Worm (Caenorhabditis elegans): ENCODE data around the gene cest-7.

The cest-7 gene

DNA sequence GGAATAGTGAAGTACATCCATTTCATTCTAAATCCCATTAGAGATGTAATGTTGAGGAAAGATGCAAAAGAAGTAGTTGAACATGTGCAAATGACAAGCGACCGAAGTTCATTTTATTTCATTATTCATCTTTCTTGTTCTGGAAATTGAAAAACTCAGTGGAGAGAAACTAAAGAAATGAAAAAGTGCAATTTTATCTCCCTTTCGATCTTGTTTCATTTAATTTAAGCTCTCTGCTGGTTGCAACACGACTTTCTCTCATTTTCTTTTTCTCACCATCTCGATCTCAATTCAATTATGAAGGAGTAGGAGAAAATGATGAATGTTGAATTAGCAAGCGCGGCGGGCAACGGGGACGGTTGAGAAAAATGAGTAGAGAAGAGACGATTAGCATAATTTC is 45.4 kb upstream of the cest-7 start:
- peak; percentile 73 for TF ChIP-seq ces-1 (GFP tag; optimal IDR thresholded peaks at IDR 0.05)
- TF ChIP-seq hlh-30 (tag; optimal IDR thresholded peaks at IDR 0.05; ENCODE audit: insufficient read depth) = no peak
- TF ChIP-seq lir-3 (tag; optimal IDR thresholded peaks at IDR 0.05) = no peak
- no peak for TF ChIP-seq mdt-29 (GFP tag; IDR thresholded peaks at IDR 0.05)
- no peak for TF ChIP-seq egl-27 (tag; optimal IDR thresholded peaks at IDR 0.05)
- no peak for TF ChIP-seq unc-39 (tag; optimal IDR thresholded peaks at IDR 0.05)
- no peak for TF ChIP-seq F37D6.2 (tag; optimal IDR thresholded peaks at IDR 0.05)
- TF ChIP-seq lsy-2 (tag; optimal IDR thresholded peaks at IDR 0.05) = peak in 1 of 2 experiments; percentile 13
- TF ChIP-seq fkh-10 (GFP tag; optimal IDR thresholded peaks at IDR 0.05) = peak; percentile 27
- no peak for TF ChIP-seq lin-15B (tag; optimal IDR thresholded peaks at IDR 0.05)
- no peak for TF ChIP-seq zip-2 (tag; optimal IDR thresholded peaks at IDR 0.05)

DNA sequence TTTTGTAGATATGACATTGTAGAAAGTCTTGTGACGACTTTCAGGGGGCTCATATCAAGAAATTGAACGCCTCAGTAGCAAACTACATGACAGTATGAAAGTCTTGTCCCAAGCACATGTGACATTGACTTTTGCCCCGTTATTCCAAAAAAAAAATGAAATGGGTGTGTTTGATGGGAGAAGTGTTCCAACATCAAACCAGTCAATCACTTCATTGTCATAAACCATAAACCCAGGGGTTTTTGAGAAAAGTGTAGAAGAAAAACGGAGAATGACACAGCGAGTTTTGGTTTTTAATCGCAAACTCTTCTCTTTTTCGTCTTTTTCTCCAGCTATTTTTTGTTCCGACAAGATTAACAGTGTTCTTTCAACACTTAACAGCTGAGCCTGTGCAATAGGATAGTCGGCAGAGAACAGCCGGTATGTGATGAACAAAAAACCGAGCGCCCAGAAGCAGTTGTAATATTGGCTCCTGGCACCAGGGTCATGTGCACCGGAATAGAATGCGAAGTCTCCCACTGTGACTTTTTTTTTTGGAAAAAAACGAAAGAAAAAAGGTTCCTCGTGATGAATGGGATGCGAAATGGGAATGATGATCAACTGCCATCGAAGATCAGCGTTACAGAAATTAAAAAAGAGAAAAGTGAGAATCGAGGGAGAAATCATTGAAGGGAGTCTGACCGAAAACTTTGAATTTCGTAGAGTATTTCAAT is 43.7 kb upstream of the cest-7 start:
- no peak for TF ChIP-seq php-3 (GFP tag; IDR thresholded peaks at IDR 0.05)
- TF ChIP-seq dmd-9 (GFP tag; IDR thresholded peaks at IDR 0.05) = no peak
- peak; percentile 50; the same call in 1 of the 2 replicates for TF ChIP-seq ceh-20 (GFP tag; IDR thresholded peaks at IDR 0.05)
- no peak for TF ChIP-seq daf-12 (tag; optimal IDR thresholded peaks at IDR 0.05)
- TF ChIP-seq pha-4 (GFP tag; IDR thresholded peaks at IDR 0.05) = no peak
- no peak for TF ChIP-seq pha-4 (tag; optimal IDR thresholded peaks at IDR 0.05)
- TF ChIP-seq ceh-44 (GFP tag; IDR thresholded peaks at IDR 0.05) = no peak
- no peak for TF ChIP-seq vab-7 (GFP tag; IDR thresholded peaks at IDR 0.05)
- no peak for TF ChIP-seq set-16 (GFP tag; IDR thresholded peaks at IDR 0.05)
- TF ChIP-seq nhr-102 (tag; optimal IDR thresholded peaks at IDR 0.05) = no peak
- TF ChIP-seq D1046.2 (GFP tag; IDR thresholded peaks at IDR 0.05) = no peak
- no peak for TF ChIP-seq daf-16 (GFP tag; optimal IDR thresholded peaks at IDR 0.05)
- TF ChIP-seq daf-16 (tag; optimal IDR thresholded peaks at IDR 0.05) = no peak
- TF ChIP-seq nhr-77 (tag; optimal IDR thresholded peaks at IDR 0.05) = no peak
- no peak for TF ChIP-seq dmd-8 (GFP tag; IDR thresholded peaks at IDR 0.05)
- TF ChIP-seq nhr-42 (GFP tag; IDR thresholded peaks at IDR 0.05) = no peak
- TF ChIP-seq nhr-10 (tag; optimal IDR thresholded peaks at IDR 0.05) = no peak
- no peak for TF ChIP-seq spr-1 (tag; optimal IDR thresholded peaks at IDR 0.05)
- TF ChIP-seq nhr-48 (tag; optimal IDR thresholded peaks at IDR 0.05) = peak; percentile 75
- TF ChIP-seq lin-1 (GFP tag; IDR thresholded peaks at IDR 0.05) = no peak
- no peak for TF ChIP-seq ZK546.5 (tag; optimal IDR thresholded peaks at IDR 0.05)
- no peak for TF ChIP-seq egl-43 (GFP tag; IDR thresholded peaks at IDR 0.05)
- TF ChIP-seq hlh-11 (tag; optimal IDR thresholded peaks at IDR 0.05) = peak; percentile 87
- no peak for TF ChIP-seq Y105C5A.15 (GFP tag; IDR thresholded peaks at IDR 0.05)
- TF ChIP-seq attf-4 (tag; optimal IDR thresholded peaks at IDR 0.05) = no peak
- TF ChIP-seq snpc-1.2 (GFP tag; IDR thresholded peaks at IDR 0.05) = no peak
- TF ChIP-seq duxl-1 (tag; optimal IDR thresholded peaks at IDR 0.05; ENCODE audit: poor library complexity) = no peak
- TF ChIP-seq nhr-6 (tag; optimal IDR thresholded peaks at IDR 0.05) = no peak
- TF ChIP-seq sdz-12 (GFP tag; optimal IDR thresholded peaks at IDR 0.05) = no peak
- TF ChIP-seq ctbp-1 (GFP tag; IDR thresholded peaks at IDR 0.05) = no peak
- no peak for TF ChIP-seq R02D3.7 (tag; optimal IDR thresholded peaks at IDR 0.05)
- peak in 1 of 2 experiments; percentile 9 for TF ChIP-seq lsy-2 (tag; optimal IDR thresholded peaks at IDR 0.05)
- no peak for TF ChIP-seq arid-1 (GFP tag; conservative IDR thresholded peaks at IDR 0.05)
- no peak for TF ChIP-seq ces-1 (GFP tag; optimal IDR thresholded peaks at IDR 0.05)
- no peak for TF ChIP-seq aly-2 (tag; optimal IDR thresholded peaks at IDR 0.05)
- no peak for TF ChIP-seq mdt-29 (GFP tag; IDR thresholded peaks at IDR 0.05)
- TF ChIP-seq ama-1 (optimal IDR thresholded peaks at IDR 0.05) = no peak
- no peak for TF ChIP-seq mes-2 (tag; optimal IDR thresholded peaks at IDR 0.05; ENCODE audit: poor library complexity, severe bottlenecking)
- no peak for TF ChIP-seq skn-1 (tag; optimal IDR thresholded peaks at IDR 0.05)
- TF ChIP-seq hif-1 (tag; optimal IDR thresholded peaks at IDR 0.05) = peak in 1 of 2 experiments; percentile 23
- no peak for TF ChIP-seq tag-97 (GFP tag; IDR thresholded peaks at IDR 0.05)
- TF ChIP-seq gei-8 (GFP tag; optimal IDR thresholded peaks at IDR 0.05) = no peak
- TF ChIP-seq egl-27 (tag; optimal IDR thresholded peaks at IDR 0.05) = no peak
